Worm (Caenorhabditis elegans) whole organism, L3 larva: ENCODE data around the gene snu-23.

ENCODE experiments used
- egl-27 ChIP-seq: sonication (generic microtip); optimal IDR thresholded peaks from 4 replicates; lab custom pipeline; 2017; ENCODE audit warnings: missing biosample characterization, missing genetic modification reagents, missing genetic modification characterization
- nhr-11 ChIP-seq: fragments of 150-350 bp; optimal IDR thresholded peaks from 2 replicates; lab custom pipeline; 2014; ENCODE audit warnings: missing biosample characterization, missing genetic modification characterization
- nhr-25 ChIP-seq: sonication (generic microtip); optimal IDR thresholded peaks from 2 replicates; lab custom pipeline; 2017; ENCODE audit warnings: missing biosample characterization, missing genetic modification characterization
- nhr-76 ChIP-seq: fragments of 150-350 bp; sonication (generic microtip); optimal IDR thresholded peaks from 5 replicates; lab custom pipeline; 2014; ENCODE audit warnings: missing biosample characterization, missing genetic modification characterization

DNA sequence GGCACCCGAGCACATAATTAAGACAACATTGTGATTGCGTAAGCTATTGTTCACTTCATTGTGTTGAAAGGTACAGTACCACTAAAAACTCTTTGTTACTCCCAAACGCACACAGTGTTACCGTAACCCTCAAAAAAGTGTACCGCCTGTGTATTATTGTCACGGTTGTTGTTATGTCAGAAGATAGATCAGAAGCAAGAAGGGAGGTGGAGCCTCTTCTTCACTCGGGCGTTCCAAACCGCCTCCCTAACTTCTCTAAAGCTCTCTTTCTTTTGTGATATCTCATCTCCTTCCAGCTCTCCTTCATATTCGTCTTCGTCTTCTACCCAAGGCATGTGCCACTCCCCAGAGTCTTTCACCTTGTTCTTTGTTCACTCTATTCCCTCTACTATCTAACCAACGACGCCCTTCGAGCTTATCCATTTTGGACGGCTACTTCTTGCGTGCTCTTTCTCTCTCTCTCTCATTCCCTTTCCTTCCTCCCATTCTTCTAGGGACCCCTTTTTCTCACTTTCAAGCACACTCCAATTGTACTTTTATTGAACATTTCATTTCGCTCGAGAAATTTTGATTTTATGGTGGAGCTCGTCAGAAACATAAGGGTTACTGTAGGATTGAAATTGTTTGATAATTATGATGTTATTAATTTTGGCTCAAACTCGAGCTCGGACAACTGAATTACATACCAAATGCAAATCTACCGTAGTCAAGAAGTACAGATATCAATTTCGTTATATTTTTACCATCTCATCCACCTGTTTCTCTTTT lies 44.3 kb downstream of the snu-23 start:
- TF ChIP-seq egl-27 (tag; lab: Kevin White, UChicago) (no peak), nhr-25 (no peak), nhr-76 (tag; lab: Kevin White, UChicago) (no peak), nhr-11 (no peak)
